Worm (Caenorhabditis elegans) whole organism, early embryonic: Measurements from ENCODE around the gene C09G9.1.

Experiments
- B0310.2 ChIP-seq: sonication (generic microtip); optimal IDR thresholded peaks from 2 replicates; lab custom pipeline; 2016; ENCODE audit warnings: mild to moderate bottlenecking, missing genetic modification characterization, missing compliant biosample characterization
- aly-1 ChIP-seq: sonication (generic microtip); optimal IDR thresholded peaks from 2 replicates; lab custom pipeline; 2016; ENCODE audit warnings: missing genetic modification characterization, missing compliant biosample characterization
- ama-1 ChIP-seq: fragments of 150-350 bp; optimal IDR thresholded peaks from 2 replicates; lab custom pipeline; 2014
- ets-7 ChIP-seq: sonication (generic microtip); optimal IDR thresholded peaks from 2 replicates; lab custom pipeline; 2016; ENCODE audit warnings: missing genotype, missing genetic modification characterization, missing compliant biosample characterization
- flt-1 ChIP-seq: fragments of 200-800 bp; sonication (Bioruptor generic); IDR thresholded peaks from 2 replicates; pipeline ENCODE4 v1.3.6; 2022; ENCODE audit warnings: missing genetic modification characterization, missing compliant biosample characterization
- hmbx-1 ChIP-seq: sonication (generic microtip); optimal IDR thresholded peaks from 2 replicates; lab custom pipeline; 2016; ENCODE audit warnings: mild to moderate bottlenecking, missing genetic modification characterization, missing compliant biosample characterization
- hmg-4 ChIP-seq: fragments of 200-800 bp; sonication (Bioruptor generic); optimal IDR thresholded peaks from 2 replicates; lab custom pipeline; 2018; ENCODE audit warnings: mild to moderate bottlenecking, missing genetic modification characterization, missing compliant biosample characterization
- hnd-1 ChIP-seq: sonication (generic microtip); optimal IDR thresholded peaks from 2 replicates; lab custom pipeline; 2016; ENCODE audit warnings: missing genetic modification characterization, missing compliant biosample characterization
- pes-1 ChIP-seq: fragments of 200-800 bp; sonication (Bioruptor generic); IDR thresholded peaks from 2 replicates; pipeline ENCODE4 v1.3.6; 2022; ENCODE audit warnings: missing genetic modification reagents, missing genetic modification characterization, missing compliant biosample characterization
- scrt-1 ChIP-seq: fragments of 200-800 bp; sonication (Bioruptor generic); IDR thresholded peaks from 2 replicates; pipeline ENCODE4 v1.3.6; 2022; ENCODE audit warnings: missing genetic modification characterization, missing compliant biosample characterization
- sea-1 ChIP-seq: fragments of 200-800 bp; sonication (Bioruptor generic); conservative IDR thresholded peaks from 2 replicates; pipeline ENCODE4 v1.3.6; 2022; ENCODE audit warnings: missing genetic modification characterization, missing compliant biosample characterization
- tbx-37 ChIP-seq: fragments of 200-800 bp; sonication (Bioruptor generic); conservative IDR thresholded peaks from 2 replicates; pipeline ENCODE4 v1.3.6; 2022; ENCODE audit warnings: missing genetic modification reagents, missing genetic modification characterization, missing compliant biosample characterization
- tra-4 ChIP-seq: sonication (generic microtip); optimal IDR thresholded peaks from 2 replicates; lab custom pipeline; 2017; ENCODE audit warnings: missing genetic modification characterization, missing compliant biosample characterization

- no peak for TF ChIP-seq B0310.2 (tag; lab: Kevin White, UChicago)
- no peak for TF ChIP-seq sea-1 (GFP tag; lab: Robert Waterston, UW)
- TF ChIP-seq ama-1 (lab: Kevin White, UChicago), result no peak
- no peak for TF ChIP-seq hnd-1 (tag; lab: Kevin White, UChicago)
- no peak for TF ChIP-seq pes-1
- TF ChIP-seq hmg-4, result no peak
- no peak for TF ChIP-seq tbx-37
- no peak for TF ChIP-seq scrt-1 (GFP tag; lab: Robert Waterston, UW)
- TF ChIP-seq ets-7 (tag; lab: Kevin White, UChicago), result no peak
- TF ChIP-seq aly-1 (tag; lab: Kevin White, UChicago), result peak; percentile 48
- no peak for TF ChIP-seq tra-4
- no peak for TF ChIP-seq hmbx-1 (tag; lab: Kevin White, UChicago)
- TF ChIP-seq flt-1 (GFP tag; lab: Robert Waterston, UW), result no peak
These were observed 14.5 kb downstream of the C09G9.1 start for ce11 chrIV:8850807-8851206.
